Fruit fly (Drosophila melanogaster) whole organism, embryonic: Measurements from ENCODE around the gene CG5665.

ENCODE experiments used
- CG10431 ChIP-seq: fragments of 200-800 bp; sonication (Bioruptor generic); optimal IDR thresholded peaks from 3 replicates; lab custom pipeline; 2018; ENCODE audit warnings: missing biosample characterization, mild to moderate bottlenecking, missing genetic modification characterization
- CG10979 ChIP-seq: fragments of 200-800 bp; sonication (Bioruptor generic); optimal IDR thresholded peaks from 2 replicates; lab custom pipeline; 2018; ENCODE audit warnings: missing biosample characterization, mild to moderate bottlenecking, missing genetic modification characterization, moderate library complexity
- CG13287 ChIP-seq: fragments of 200-800 bp; sonication (Bioruptor generic); IDR thresholded peaks from 2 replicates; pipeline ENCODE4 v1.3.6; 2022; ENCODE audit warnings: missing biosample characterization, missing genetic modification characterization; ENCODE audit not compliant: partially characterized antibody
- CG15269 ChIP-seq: fragments of 200-800 bp; sonication (Bioruptor generic); optimal IDR thresholded peaks from 2 replicates; lab custom pipeline; 2018; ENCODE audit warnings: missing biosample characterization, mild to moderate bottlenecking, missing genetic modification characterization, moderate library complexity
- CG15479 ChIP-seq: fragments of 200-800 bp; sonication (Bioruptor generic); optimal IDR thresholded peaks from 3 replicates; lab custom pipeline; 2019; ENCODE audit warnings: missing biosample characterization, mild to moderate bottlenecking, missing genetic modification characterization, moderate library complexity
- CG15601 ChIP-seq: fragments of 200-800 bp; sonication (Bioruptor generic); optimal IDR thresholded peaks from 3 replicates; lab custom pipeline; 2019; ENCODE audit warnings: missing biosample characterization, mild to moderate bottlenecking, missing genetic modification characterization, moderate library complexity
- CG31224 ChIP-seq: fragments of 200-800 bp; sonication (Bioruptor generic); IDR thresholded peaks from 2 replicates; pipeline ENCODE4 v1.3.6; 2022; ENCODE audit warnings: missing biosample characterization, missing genetic modification characterization
- CG34376 ChIP-seq: fragments of 200-800 bp; sonication (Bioruptor generic); optimal IDR thresholded peaks from 2 replicates; lab custom pipeline; 2018; ENCODE audit warnings: missing biosample characterization, mild to moderate bottlenecking, missing genetic modification characterization
- CG6175 ChIP-seq: fragments of 200-800 bp; sonication (Bioruptor generic); IDR thresholded peaks from 3 replicates; pipeline ENCODE4 v1.3.6; 2022; ENCODE audit warnings: missing biosample characterization, missing genetic modification characterization
- CG6683 ChIP-seq: fragments of 200-800 bp; sonication (Bioruptor generic); optimal IDR thresholded peaks from 2 replicates; lab custom pipeline; 2017; ENCODE audit warnings: missing biosample characterization, mild to moderate bottlenecking, missing genetic modification characterization, missing genetic modification reagents
- CG7839 ChIP-seq: fragments of 200-800 bp; sonication (Bioruptor generic); optimal IDR thresholded peaks from 3 replicates; lab custom pipeline; 2018; ENCODE audit warnings: missing biosample characterization, mild to moderate bottlenecking, missing genetic modification characterization, moderate library complexity
- CG9797 ChIP-seq: fragments of 200-800 bp; sonication (Bioruptor generic); optimal IDR thresholded peaks from 3 replicates; lab custom pipeline; 2018; ENCODE audit warnings: missing biosample characterization, mild to moderate bottlenecking, missing genetic modification characterization
- CoRest ChIP-seq: fragments of 200-800 bp; sonication (Bioruptor generic); optimal IDR thresholded peaks from 3 replicates; lab custom pipeline; 2018; ENCODE audit warnings: missing biosample characterization, mild to moderate bottlenecking, missing genetic modification characterization, moderate library complexity
- D19B ChIP-seq: fragments of 200-800 bp; sonication (Bioruptor generic); optimal IDR thresholded peaks from 2 replicates; lab custom pipeline; 2017; ENCODE audit warnings: missing biosample characterization, mild to moderate bottlenecking, missing genetic modification characterization
- Dp ChIP-seq: fragments of 200-800 bp; sonication (Bioruptor generic); optimal IDR thresholded peaks from 2 replicates; lab custom pipeline; 2018; ENCODE audit warnings: missing biosample characterization, mild to moderate bottlenecking, missing genetic modification characterization, moderate library complexity
- E2f1 ChIP-seq: fragments of 200-800 bp; sonication (Bioruptor generic); IDR thresholded peaks from 2 replicates; pipeline ENCODE4 v1.3.6; 2022; ENCODE audit warnings: missing biosample characterization, missing genetic modification characterization
- Elba2 ChIP-seq: fragments of 200-800 bp; sonication (Bioruptor generic); optimal IDR thresholded peaks from 3 replicates; lab custom pipeline; 2016; ENCODE audit warnings: missing biosample characterization, missing genetic modification characterization
- Fer2 ChIP-seq: fragments of 200-800 bp; sonication (Bioruptor generic); optimal IDR thresholded peaks from 2 replicates; lab custom pipeline; 2018; ENCODE audit warnings: missing biosample characterization, mild to moderate bottlenecking, missing genetic modification characterization, moderate library complexity
- GATAe ChIP-seq: fragments of 200-800 bp; sonication (Bioruptor generic); conservative IDR thresholded peaks from 2 replicates; pipeline ENCODE4 v1.3.6; 2022; ENCODE audit warnings: missing biosample characterization, missing genetic modification characterization
- Gsc ChIP-seq: fragments of 200-800 bp; sonication (Bioruptor generic); IDR thresholded peaks from 2 replicates; pipeline ENCODE4 v1.3.6; 2022; ENCODE audit warnings: missing biosample characterization, missing genetic modification characterization
- Gug ChIP-seq: fragments of 200-800 bp; sonication (Bioruptor generic); IDR thresholded peaks from 4 replicates; pipeline ENCODE4 v1.3.6; 2022; ENCODE audit warnings: missing biosample characterization, missing genetic modification characterization
- Hey ChIP-seq: fragments of 200-800 bp; sonication (Bioruptor generic); optimal IDR thresholded peaks from 3 replicates; lab custom pipeline; 2018; ENCODE audit warnings: missing biosample characterization, mild to moderate bottlenecking, missing genetic modification characterization
- Mes4 ChIP-seq: fragments of 200-800 bp; sonication (Bioruptor generic); optimal IDR thresholded peaks from 2 replicates; lab custom pipeline; 2016; ENCODE audit warnings: missing biosample characterization, missing genetic modification characterization
- Nf-YB ChIP-seq: fragments of 200-800 bp; sonication (Bioruptor generic); optimal IDR thresholded peaks from 3 replicates; lab custom pipeline; 2019; ENCODE audit warnings: missing biosample characterization, mild to moderate bottlenecking, missing genetic modification characterization, moderate library complexity
- NfI ChIP-seq: fragments of 200-800 bp; sonication (Bioruptor generic); optimal IDR thresholded peaks from 3 replicates; lab custom pipeline; 2018; ENCODE audit warnings: missing biosample characterization, mild to moderate bottlenecking, missing genetic modification characterization, moderate library complexity
- Sin3A ChIP-seq: fragments of >200 bp; optimal IDR thresholded peaks from 2 replicates; lab custom pipeline; 2018
- Sox102F ChIP-seq: fragments of 200-800 bp; sonication (Bioruptor generic); optimal IDR thresholded peaks from 2 replicates; lab custom pipeline; 2018; ENCODE audit warnings: missing biosample characterization, mild to moderate bottlenecking, missing genetic modification characterization, moderate library complexity
- Tbp ChIP-seq: fragments of >200 bp; optimal IDR thresholded peaks from 2 replicates; lab custom pipeline; 2018; ENCODE audit warnings: missing biosample characterization, missing genetic modification characterization
- abd-A ChIP-seq: fragments of 200-800 bp; sonication (Bioruptor generic); optimal IDR thresholded peaks from 3 replicates; lab custom pipeline; 2019; ENCODE audit warnings: missing biosample characterization, mild to moderate bottlenecking, missing genetic modification characterization, moderate library complexity
- amos ChIP-seq: fragments of 200-800 bp; sonication (Bioruptor generic); IDR thresholded peaks from 2 replicates; pipeline ENCODE4 v1.3.6; 2022; ENCODE audit warnings: missing biosample characterization, missing genetic modification characterization; ENCODE audit not compliant: partially characterized antibody
- chinmo ChIP-seq: fragments of 200-800 bp; sonication (Bioruptor generic); IDR thresholded peaks from 4 replicates; pipeline ENCODE4 v1.3.6; 2022; ENCODE audit warnings: missing biosample characterization, missing genetic modification characterization; ENCODE audit not compliant: partially characterized antibody
- cwo ChIP-seq: fragments of 200-800 bp; sonication (Bioruptor generic); optimal IDR thresholded peaks from 3 replicates; lab custom pipeline; 2017; ENCODE audit warnings: missing biosample characterization, missing genetic modification characterization, mild to moderate bottlenecking, moderate library complexity, missing genetic modification reagents
- dysf ChIP-seq: fragments of 200-800 bp; sonication (Bioruptor generic); IDR thresholded peaks from 3 replicates; pipeline ENCODE4 v1.3.6; 2022; ENCODE audit warnings: missing biosample characterization, missing genetic modification characterization
- exex ChIP-seq: fragments of 200-800 bp; sonication (Bioruptor generic); optimal IDR thresholded peaks from 4 replicates; lab custom pipeline; 2018; ENCODE audit warnings: missing biosample characterization, mild to moderate bottlenecking, missing genetic modification characterization, moderate library complexity
- fd102C ChIP-seq: fragments of 200-800 bp; sonication (Bioruptor generic); optimal IDR thresholded peaks from 2 replicates; lab custom pipeline; 2018; ENCODE audit warnings: missing biosample characterization, mild to moderate bottlenecking, missing genetic modification characterization, moderate library complexity
- grn ChIP-seq: fragments of 200-800 bp; sonication (Bioruptor generic); optimal IDR thresholded peaks from 3 replicates; lab custom pipeline; 2017; ENCODE audit warnings: missing biosample characterization, missing genetic modification characterization
- mirr ChIP-seq: fragments of 200-800 bp; sonication (Bioruptor generic); optimal IDR thresholded peaks from 3 replicates; lab custom pipeline; 2018; ENCODE audit warnings: missing biosample characterization, mild to moderate bottlenecking, missing genetic modification characterization
- prd ChIP-seq, 3 experiments: fragments of >200 bp in 2 of 3; fragments of 200-800 bp in 1 of 3; sonication (Bioruptor generic) in 1 of 3; optimal IDR thresholded peaks in 2 of 3; IDR thresholded peaks in 1 of 3; 2 replicates in 2 of 3; 3 replicates in 1 of 3; pipeline versions ENCODE4 v1.3.6 to Lab custom; 2017 to 2022; ENCODE audit warnings: missing biosample characterization in 1 of 3, missing genetic modification characterization in 1 of 3
- psq ChIP-seq: fragments of 200-800 bp; sonication (Bioruptor generic); optimal IDR thresholded peaks from 2 replicates; lab custom pipeline; 2017; ENCODE audit warnings: missing biosample characterization, missing genetic modification characterization
- sc ChIP-seq, 3 experiments: fragments of >200 bp in 2 of 3; fragments of 200-800 bp in 1 of 3; sonication (Bioruptor generic) in 1 of 3; optimal IDR thresholded peaks; 2 replicates in 2 of 3; 3 replicates in 1 of 3; lab custom pipeline; 2017; ENCODE audit warnings: mild to moderate bottlenecking in 1 of 3, missing biosample characterization in 1 of 3, missing genetic modification characterization in 1 of 3, missing genetic modification reagents in 1 of 3
- sug ChIP-seq: fragments of 200-800 bp; optimal IDR thresholded peaks from 2 replicates; lab custom pipeline; 2019; ENCODE audit warnings: missing biosample characterization, mild to moderate bottlenecking, missing genetic modification characterization, moderate library complexity
- tll ChIP-seq, 2 experiments: fragments of 200-800 bp in 1 of 2; fragments of >200 bp in 1 of 2; sonication (Bioruptor generic) in 1 of 2; optimal IDR thresholded peaks; 2 replicates each; lab custom pipeline; 2017 to 2019; ENCODE audit warnings: missing biosample characterization in 2 of 2, missing genetic modification characterization in 2 of 2, mild to moderate bottlenecking in 1 of 2, moderate library complexity in 1 of 2
- toy ChIP-seq: fragments of 200-800 bp; sonication (Bioruptor generic); IDR thresholded peaks from 2 replicates; pipeline ENCODE4 v1.3.6; 2022; ENCODE audit warnings: missing biosample characterization, missing genetic modification characterization
- ttk ChIP-seq: fragments of 200-800 bp; sonication (Bioruptor generic); IDR thresholded peaks from 2 replicates; pipeline ENCODE4 v2.1.2; 2022; ENCODE audit warnings: missing biosample characterization, missing genetic modification characterization
- zen2 ChIP-seq: fragments of 200-800 bp; sonication (Bioruptor generic); IDR thresholded peaks from 3 replicates; pipeline ENCODE4 v1.3.6; 2022; ENCODE audit warnings: missing biosample characterization, missing genetic modification characterization; ENCODE audit not compliant: partially characterized antibody

Gene CG5665

DNA sequence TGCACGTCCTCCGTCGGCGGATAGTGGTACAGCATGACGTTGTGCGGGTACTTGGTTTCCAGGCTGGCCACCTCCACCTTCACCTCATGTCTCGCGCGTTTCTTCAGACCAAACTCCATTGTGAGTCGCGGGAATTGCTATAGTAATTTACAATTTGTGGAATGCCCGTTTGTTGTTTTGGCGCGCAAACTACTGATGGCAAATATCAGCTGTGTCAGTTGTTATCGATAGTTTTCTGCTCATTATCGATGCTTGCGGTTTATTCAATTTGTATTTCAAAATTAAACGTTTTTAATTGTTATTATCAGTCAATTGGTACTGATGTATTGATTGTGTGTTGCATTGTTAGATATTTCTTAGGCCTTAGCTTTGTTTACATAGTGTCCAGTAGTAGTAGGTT, 3.1 kb downstream of the CG5665 start, which contains the start of gene Prim2 (continued):
- TF ChIP-seq ttk (GFP tag; lab: Robert Waterston, UW) (no peak), NfI (GFP tag; lab: Kevin White, UChicago) (no peak), psq (GFP tag; lab: Kevin White, UChicago) (no peak), CG6175 (GFP tag; lab: Robert Waterston, UW) (no peak), Dp (peak; percentile 89), Mes4 (GFP tag; lab: Kevin White, UChicago) (no peak), GATAe (GFP tag; lab: Robert Waterston, UW) (no peak), CG9797 (GFP tag; lab: Kevin White, UChicago) (no peak), Gug (GFP tag; lab: Robert Waterston, UW) (no peak), CG6683 (GFP tag; lab: Kevin White, UChicago) (no peak), Elba2 (GFP tag; lab: Kevin White, UChicago) (no peak), E2f1 (GFP tag; lab: Robert Waterston, UW) (peak; percentile 87), Sin3A (lab: Kevin White, UChicago) (peak; percentile 16), tll (GFP tag; optimal IDR thresholded peaks at IDR 0.05; lab: Kevin White, UChicago) (no peak), toy (no peak), mirr (GFP tag; lab: Kevin White, UChicago) (no peak), fd102C (GFP tag; lab: Kevin White, UChicago) (no peak), dysf (no peak), Sox102F (no peak), zen2 (GFP tag; lab: Robert Waterston, UW) (peak; percentile 61; the same call in 2 of the 3 replicates), grn (GFP tag; lab: Kevin White, UChicago) (no peak), CG13287 (GFP tag; lab: Robert Waterston, UW) (peak; percentile 79), prd (optimal IDR thresholded peaks at IDR 0.05; lab: Kevin White, UChicago) (no peak), prd (GFP tag; IDR thresholded peaks at IDR 0.05; lab: Robert Waterston, UW) (no peak), Tbp (GFP tag; lab: Kevin White, UChicago) (no peak)

- TF ChIP-seq CG15479 (GFP tag; lab: Kevin White, UChicago) (peak; percentile 73), CoRest (tag; lab: Kevin White, UChicago) (no peak), sc (optimal IDR thresholded peaks at IDR 0.05; lab: Kevin White, UChicago) (no peak), sc (GFP tag; optimal IDR thresholded peaks at IDR 0.05; lab: Kevin White, UChicago) (no peak), D19B (GFP tag; lab: Kevin White, UChicago) (peak; percentile 42), CG15601 (tag; lab: Kevin White, UChicago) (no peak), Gsc (GFP tag; lab: Robert Waterston, UW) (no peak), exex (tag; lab: Kevin White, UChicago) (peak; percentile 91), Fer2 (tag; lab: Kevin White, UChicago) (no peak), CG10431 (GFP tag; lab: Kevin White, UChicago) (no peak), cwo (GFP tag; lab: Kevin White, UChicago) (peak; percentile 57), mirr (GFP tag; lab: Kevin White, UChicago) (peak; percentile 20), abd-A (tag; lab: Kevin White, UChicago) (no peak), amos (GFP tag; lab: Robert Waterston, UW) (no peak), CG15269 (tag; lab: Kevin White, UChicago) (no peak), chinmo (GFP tag; lab: Robert Waterston, UW) (no peak), CG31224 (GFP tag; lab: Robert Waterston, UW) (peak; percentile 72), CG10979 (tag; lab: Kevin White, UChicago) (no peak), CG7839 (no peak), Hey (tag; lab: Kevin White, UChicago) (peak; percentile 64), sug (tag; lab: Kevin White, UChicago) (peak; percentile 75), GATAe (GFP tag; lab: Robert Waterston, UW) (peak; percentile 48; the same call in 1 of the 2 replicates), Nf-YB (GFP tag; lab: Kevin White, UChicago) (no peak), CG34376 (GFP tag; lab: Kevin White, UChicago) (peak; percentile 85)
- TF ChIP-seq, all 482 proteins: peak for 10
Measured at dm6 chr3L:20366074-20366473, 7.8 kb downstream of the CG5665 start.
